Fruit fly (Drosophila melanogaster): ENCODE data around the gene CG10710.

The CG10710 gene

DNA sequence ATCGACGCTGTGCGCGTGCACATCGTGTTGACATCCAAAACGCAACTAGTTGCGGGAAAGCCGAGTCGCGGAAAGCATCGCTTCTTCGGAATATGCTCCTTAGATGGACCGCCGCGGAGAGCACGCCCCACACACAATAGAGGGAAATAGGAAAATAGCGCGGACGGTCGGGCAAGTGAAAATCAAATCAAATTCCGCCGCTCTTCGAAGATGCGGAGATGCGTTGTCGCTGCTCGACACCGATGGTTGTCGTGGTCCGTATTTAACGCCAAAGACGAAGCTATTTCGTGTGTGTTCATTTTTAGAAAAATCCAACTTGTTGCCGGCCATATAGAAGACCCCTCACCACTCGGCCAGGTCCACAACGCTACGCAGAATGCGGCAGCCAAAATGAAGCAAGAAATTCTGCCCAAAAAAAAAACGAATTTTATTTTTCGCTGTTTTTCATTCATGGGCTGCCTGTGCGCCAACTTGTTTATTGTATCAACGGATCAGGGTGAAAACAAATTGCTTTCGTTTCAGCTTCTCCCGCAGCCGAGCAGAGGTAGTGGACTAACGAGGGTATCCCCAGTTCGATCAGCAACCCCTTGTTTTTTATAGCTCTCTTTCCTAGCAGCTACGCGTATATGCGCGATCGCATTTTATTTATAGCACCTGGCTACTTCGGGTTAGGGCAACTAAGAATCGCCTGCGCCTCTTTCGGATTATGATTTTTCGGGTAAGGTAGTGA, at the start of gene CG10710:
TSS of gene CG10710 (minus strand) at position 51 of the 730 bp plus-strand sequence.
- TF ChIP-seq CG17801 (GFP tag; optimal IDR thresholded peaks at IDR 0.05; ENCODE audit: partially characterized antibody), result no peak

- TF ChIP-seq CG17801 (GFP tag; optimal IDR thresholded peaks at IDR 0.05; ENCODE audit: partially characterized antibody), result peak; percentile 83
Observed at dm6 chr3L:13513112-13513538, 6.3 kb downstream of the CG10710 start, which contains the start of the genes Vps36 and Liprin-beta. Gene Vps36, minus strand, starts transcription at chr3L:13513112. Gene Liprin-beta, plus strand, starts transcription at chr3L:13513254.

DNA sequence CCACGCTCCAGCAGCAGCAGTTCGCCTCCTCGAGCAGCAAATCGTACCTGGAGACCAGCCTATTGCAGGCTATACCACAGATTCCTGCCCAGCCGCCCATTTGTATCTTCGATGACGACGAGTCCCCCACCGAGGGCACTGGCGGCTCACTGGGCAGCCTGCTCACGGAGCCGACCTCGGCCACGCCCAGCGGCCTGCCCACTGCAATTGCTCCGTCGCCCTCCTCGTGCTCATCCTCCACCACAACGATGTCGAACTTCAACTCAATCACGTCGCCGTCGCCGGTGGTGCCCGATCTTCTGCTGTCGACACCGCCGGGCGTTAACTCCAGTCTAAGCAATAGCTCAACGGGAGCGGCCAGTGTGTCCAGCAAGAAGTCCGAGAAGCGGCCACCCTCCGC, 15.8 kb downstream of the CG10710 start:
- no peak for TF ChIP-seq CG17801 (GFP tag; optimal IDR thresholded peaks at IDR 0.05; ENCODE audit: partially characterized antibody)

DNA sequence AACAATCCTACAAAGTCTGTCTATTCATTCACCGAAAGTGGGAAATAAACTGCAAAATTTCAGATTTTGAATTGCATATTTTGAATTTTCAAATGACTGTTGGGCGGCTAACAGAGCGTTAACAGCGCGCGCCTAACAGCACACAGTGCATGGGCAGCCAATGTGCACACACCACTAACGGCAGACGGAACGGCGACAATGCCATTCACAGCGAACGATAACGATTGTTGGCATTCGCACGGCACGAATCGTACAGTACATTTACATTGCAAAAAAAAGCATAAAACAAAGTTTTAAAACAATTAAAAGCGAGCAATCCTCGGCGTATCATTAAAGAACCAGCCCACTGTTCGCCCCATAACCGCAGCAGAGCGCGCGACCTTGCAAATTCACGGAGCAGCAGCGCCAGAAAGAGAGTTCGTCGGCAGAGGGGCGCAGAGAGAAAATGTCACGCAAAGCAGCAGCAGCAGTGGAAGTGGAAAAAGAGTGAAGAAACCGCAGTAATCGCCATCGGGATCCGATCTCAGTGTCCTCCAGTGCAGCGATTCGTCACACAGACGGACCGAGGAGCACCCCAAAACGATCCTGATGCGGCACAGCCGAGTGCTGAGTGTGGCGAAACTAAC, 16.8 kb downstream of the CG10710 start, which contains the start of gene Spt20:
TSS of gene Spt20 (plus strand) at position 224 of the 626 bp plus-strand sequence.
- TF ChIP-seq CG17801 (GFP tag; optimal IDR thresholded peaks at IDR 0.05; ENCODE audit: partially characterized antibody), result no peak

DNA sequence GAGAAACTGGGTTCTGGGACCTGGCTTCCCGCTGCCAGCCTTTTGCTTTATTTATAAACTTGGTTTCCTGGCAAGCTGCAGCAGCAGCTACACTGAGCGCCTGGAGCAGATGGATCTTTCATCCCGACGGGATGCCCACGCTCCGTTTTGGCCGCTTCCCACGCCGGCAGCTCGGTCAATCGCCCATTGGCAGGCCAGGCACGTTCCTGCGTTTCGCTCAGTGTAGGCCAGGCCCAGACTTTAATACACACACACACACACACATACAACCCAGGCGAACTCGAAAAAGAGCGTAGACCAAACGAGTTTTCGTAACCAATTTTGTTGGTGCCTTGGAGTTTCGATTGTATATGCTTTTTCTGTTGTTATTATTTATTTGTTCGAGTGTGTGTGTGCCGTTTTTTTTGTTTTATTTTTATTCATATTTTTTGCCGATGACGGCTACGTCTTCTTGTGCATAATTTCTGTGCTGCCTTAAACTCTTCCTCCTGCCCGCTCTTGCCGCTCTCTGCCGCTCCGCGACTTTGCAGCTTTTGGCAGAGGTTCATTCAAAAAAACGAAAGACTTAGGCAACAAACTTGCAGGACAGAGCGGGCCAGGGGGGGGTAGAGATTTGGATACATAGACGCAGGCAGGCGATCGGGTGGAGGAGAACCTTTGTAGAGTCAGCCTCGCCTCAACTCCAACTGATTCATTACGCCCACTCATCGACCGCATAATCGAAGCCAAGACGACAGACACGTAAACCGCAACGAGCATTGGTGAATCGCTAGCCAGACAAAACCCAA, 19.3 kb downstream of the CG10710 start:
- TF ChIP-seq CG17801 (GFP tag; optimal IDR thresholded peaks at IDR 0.05; ENCODE audit: partially characterized antibody), result no peak

DNA sequence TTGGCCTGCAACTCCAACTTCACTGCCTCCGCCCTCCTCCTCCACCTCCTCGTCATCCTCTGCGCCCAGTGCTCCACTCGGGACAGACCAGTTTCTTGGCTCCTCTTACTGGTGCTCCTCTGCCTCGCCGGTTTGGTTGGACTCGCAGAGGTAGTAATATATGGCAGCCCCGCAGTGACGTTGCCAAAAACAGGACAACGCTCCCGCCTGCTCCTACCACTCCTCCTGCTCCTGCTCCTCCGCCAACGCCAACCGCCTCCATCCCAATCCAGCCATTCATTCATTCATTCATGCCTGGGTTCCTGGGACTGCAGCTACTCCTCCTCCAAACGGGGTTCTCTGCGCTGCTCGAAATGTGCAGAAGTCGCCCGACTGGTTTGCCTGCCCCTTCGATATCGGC, 19.9 kb downstream of the CG10710 start:
- no peak for TF ChIP-seq CG17801 (GFP tag; optimal IDR thresholded peaks at IDR 0.05; ENCODE audit: partially characterized antibody)

dm6 chr3L:13497720-13498355, 21.6 kb downstream of the CG10710 start:
- no peak for TF ChIP-seq CG17801 (GFP tag; optimal IDR thresholded peaks at IDR 0.05; ENCODE audit: partially characterized antibody)

dm6 chr3L:13495065-13495464, 24.3 kb downstream of the CG10710 start:
- no peak for TF ChIP-seq CG17801 (GFP tag; optimal IDR thresholded peaks at IDR 0.05; ENCODE audit: partially characterized antibody)

DNA sequence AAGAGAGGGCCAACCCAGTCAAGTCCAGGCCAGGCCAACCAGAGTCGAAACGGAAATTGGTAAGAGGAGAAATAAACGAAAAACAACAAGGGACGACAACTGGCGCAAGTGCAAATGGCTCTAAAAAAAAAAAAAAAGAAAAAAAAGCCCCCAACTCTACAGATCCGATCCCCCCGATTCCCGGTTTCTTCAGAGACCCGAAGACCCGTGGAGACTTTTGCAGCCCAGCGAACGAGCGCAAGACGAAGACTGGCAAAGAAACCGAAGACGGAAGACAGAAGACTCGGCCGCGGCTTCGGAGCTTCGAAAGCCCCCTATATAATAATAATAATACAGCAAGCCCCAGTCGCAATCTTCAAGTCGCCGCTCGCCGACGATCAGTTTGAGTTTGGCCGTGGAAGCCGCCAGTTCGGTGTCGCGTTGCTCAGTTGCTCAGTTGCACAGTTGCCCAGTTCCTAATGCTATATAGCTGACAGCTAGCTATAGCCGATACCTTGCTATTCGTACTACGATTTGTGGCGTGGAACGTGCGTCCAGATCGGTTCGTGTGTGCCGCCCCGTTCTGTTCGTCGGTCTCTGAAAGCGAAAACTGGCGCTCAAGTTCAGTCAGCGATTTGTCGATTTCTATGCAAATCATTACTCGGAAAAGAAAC, 24.9 kb downstream of the CG10710 start:
- TF ChIP-seq CG17801 (GFP tag; optimal IDR thresholded peaks at IDR 0.05; ENCODE audit: partially characterized antibody), result peak; percentile 37

DNA sequence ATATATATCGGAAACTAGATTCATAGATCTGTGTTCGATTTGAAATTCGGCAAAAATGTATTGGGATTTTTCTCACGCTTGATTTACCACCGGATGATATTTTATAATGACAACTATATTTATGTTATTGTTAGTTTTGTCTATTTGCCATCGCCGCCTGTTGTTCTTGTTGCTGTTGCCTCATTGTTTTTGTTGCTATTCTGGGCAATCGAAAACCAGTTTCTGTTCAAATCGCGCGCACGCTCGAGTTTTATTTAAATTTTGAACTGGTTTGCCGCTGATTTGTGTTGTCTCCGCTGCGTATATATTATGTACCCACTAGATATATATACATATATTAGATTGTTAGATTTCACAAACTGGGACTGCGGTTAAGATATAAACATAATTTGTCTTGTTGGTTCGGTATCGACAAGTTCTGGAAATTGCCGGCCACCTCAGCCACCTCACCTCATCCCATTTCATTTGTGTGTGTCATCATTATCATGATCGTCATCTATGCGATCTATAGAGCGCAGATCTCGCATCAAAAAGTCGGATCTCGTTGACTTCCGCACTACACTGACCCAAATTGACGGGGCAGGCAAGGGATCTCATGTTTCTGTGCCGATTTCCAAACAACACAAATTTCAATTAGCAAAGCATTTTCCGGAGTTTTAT, 28.6 kb downstream of the CG10710 start:
- TF ChIP-seq CG17801 (GFP tag; optimal IDR thresholded peaks at IDR 0.05; ENCODE audit: partially characterized antibody), result no peak

dm6 chr3L:13489193-13489752, 30.1 kb downstream of the CG10710 start:
- TF ChIP-seq CG17801 (GFP tag; optimal IDR thresholded peaks at IDR 0.05; ENCODE audit: partially characterized antibody), result no peak

DNA sequence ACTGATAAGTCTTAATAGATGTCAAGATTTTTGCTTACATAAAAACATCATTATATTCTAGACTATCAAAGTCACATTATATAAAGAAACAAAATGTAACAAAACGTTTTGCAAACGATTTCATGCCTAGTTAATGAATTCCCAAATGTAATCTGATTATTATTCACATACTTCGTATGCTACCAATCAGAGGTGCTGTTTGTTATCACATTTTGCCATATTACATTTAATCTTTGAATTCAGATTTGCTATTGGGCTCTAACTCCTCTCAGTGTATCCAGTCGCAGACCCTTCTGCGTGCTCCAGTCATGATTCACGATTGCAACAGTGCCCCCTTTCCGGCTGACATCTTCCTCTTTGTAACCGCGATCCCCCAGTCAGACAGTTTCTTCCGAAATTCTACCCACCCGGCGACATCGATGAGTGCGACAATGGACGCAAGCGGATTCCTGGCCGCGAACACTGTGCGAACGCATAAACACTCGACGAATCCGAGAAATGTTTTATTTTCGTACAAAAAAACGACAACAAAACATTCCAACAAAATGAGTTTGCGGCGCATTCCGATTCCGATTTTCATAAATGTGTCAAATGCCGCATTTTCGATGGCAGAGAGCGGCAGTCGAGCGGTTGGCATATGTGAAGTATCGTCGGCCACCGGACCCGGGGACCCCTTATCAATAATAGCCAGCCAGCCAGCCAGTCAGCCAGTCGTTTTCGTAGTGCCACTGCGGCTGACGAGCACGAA, 31.1 kb downstream of the CG10710 start:
- TF ChIP-seq CG17801 (GFP tag; optimal IDR thresholded peaks at IDR 0.05; ENCODE audit: partially characterized antibody), result no peak

- no peak for TF ChIP-seq CG17801 (GFP tag; optimal IDR thresholded peaks at IDR 0.05; ENCODE audit: partially characterized antibody)
Observed at dm6 chr3L:13486860-13487404, 32.5 kb downstream of the CG10710 start.

All from ovary, adult (tissue).